Worm (Caenorhabditis elegans): ENCODE measurements around the gene E03H12.4.

The E03H12.4 gene

DNA sequence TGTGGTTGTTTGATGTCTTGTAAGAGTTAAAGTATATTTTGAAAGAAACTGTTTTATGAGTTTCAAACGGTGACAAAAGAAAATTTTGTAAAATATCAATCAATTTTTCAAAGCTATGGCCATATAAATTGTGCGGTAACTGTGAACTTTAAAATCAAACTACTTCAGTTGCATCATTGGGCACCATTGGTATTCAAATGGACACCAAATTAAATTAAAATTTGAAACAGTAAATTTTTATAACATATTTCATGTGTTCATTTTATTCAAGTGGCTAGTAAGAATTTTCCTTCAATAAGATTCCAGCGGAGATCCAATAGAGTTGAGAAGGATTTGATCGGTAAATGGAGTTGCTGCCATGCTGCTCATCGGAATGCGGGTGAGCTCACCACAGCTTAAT is 49.0 kb downstream of the E03H12.4 start:
- TF ChIP-seq F13H6.1 (tag; optimal IDR thresholded peaks at IDR 0.05) (no peak), aly-2 (tag; optimal IDR thresholded peaks at IDR 0.05) (no peak), elt-3 (tag; optimal IDR thresholded peaks at IDR 0.05) (no peak), ztf-4 (tag; optimal IDR thresholded peaks at IDR 0.05) (no peak), peb-1 (tag; optimal IDR thresholded peaks at IDR 0.05) (no peak), nhr-10 (tag; optimal IDR thresholded peaks at IDR 0.05) (no peak), Y55F3AM.14 (GFP tag; optimal IDR thresholded peaks at IDR 0.05) (no peak), mbf-1 (tag; optimal IDR thresholded peaks at IDR 0.05) (no peak), lsy-2 (tag; optimal IDR thresholded peaks at IDR 0.05) (no peak), alr-1 (tag; optimal IDR thresholded peaks at IDR 0.05) (no peak), nhr-129 (tag; optimal IDR thresholded peaks at IDR 0.05) (no peak), sma-9 (GFP tag; optimal IDR thresholded peaks at IDR 0.05) (no peak), sma-9 (tag; optimal IDR thresholded peaks at IDR 0.05) (no peak), mdl-1 (tag; optimal IDR thresholded peaks at IDR 0.05) (no peak), ZK546.5 (tag; optimal IDR thresholded peaks at IDR 0.05) (no peak), elt-1 (tag; optimal IDR thresholded peaks at IDR 0.05) (no peak), lin-11 (tag; optimal IDR thresholded peaks at IDR 0.05) (no peak), nhr-12 (tag; optimal IDR thresholded peaks at IDR 0.05) (no peak), ztf-11 (tag; optimal IDR thresholded peaks at IDR 0.05) (no peak)

DNA sequence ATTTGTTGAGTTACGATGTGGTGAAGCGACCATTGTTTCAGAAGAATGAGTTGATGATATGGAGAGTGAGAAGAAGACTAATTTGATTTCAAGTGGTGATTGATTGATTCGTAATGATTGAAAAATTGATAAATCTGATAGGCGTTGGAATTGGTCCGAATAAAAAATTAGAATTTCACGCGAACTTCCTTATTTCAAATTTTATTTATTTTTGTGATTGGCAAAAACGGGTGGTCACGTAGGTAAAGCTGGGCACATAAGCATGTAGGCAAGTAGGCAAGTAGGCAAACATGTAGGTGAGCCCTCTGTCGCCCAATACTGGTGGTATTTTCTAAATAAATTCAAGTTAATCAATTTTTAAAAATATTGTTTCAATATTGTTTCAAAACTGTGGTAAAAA is 50.9 kb downstream of the E03H12.4 start, which contains the start of gene C09B9.4:
Gene C09B9.4 (minus strand): TSS at position 101 of the 400 bp plus-strand sequence.
- TF ChIP-seq nhr-10 (tag; optimal IDR thresholded peaks at IDR 0.05): no peak
- no peak for TF ChIP-seq unc-55 (GFP tag; optimal IDR thresholded peaks at IDR 0.05)
- no peak for TF ChIP-seq ZK546.5 (tag; optimal IDR thresholded peaks at IDR 0.05)
- no peak for TF ChIP-seq sem-4 (tag; optimal IDR thresholded peaks at IDR 0.05)
- no peak for TF ChIP-seq lin-11 (tag; optimal IDR thresholded peaks at IDR 0.05)
- TF ChIP-seq aly-2 (tag; optimal IDR thresholded peaks at IDR 0.05): no peak
- TF ChIP-seq nhr-11 (tag; optimal IDR thresholded peaks at IDR 0.05): no peak
- no peak for TF ChIP-seq fos-1 (tag; optimal IDR thresholded peaks at IDR 0.05)
- no peak for TF ChIP-seq blmp-1 (tag; optimal IDR thresholded peaks at IDR 0.05; ENCODE audit: insufficient read depth)
- no peak for TF ChIP-seq crh-2 (tag; optimal IDR thresholded peaks at IDR 0.05)
- no peak for TF ChIP-seq gmeb-1 (tag; optimal IDR thresholded peaks at IDR 0.05)

All from whole organism, L2 larva.